Worm (Caenorhabditis elegans) whole organism, L4 larva: ENCODE data around the gene kle-2.
A peak's percentile ranks its signal among the peaks of the same experiment; 100 is the strongest.

ENCODE experiments used
- F37D6.2 ChIP-seq: sonication (generic microtip); optimal IDR thresholded peaks from 2 replicates; lab custom pipeline; 2016; ENCODE audit warnings: mild to moderate bottlenecking, missing genetic modification characterization, missing compliant biosample characterization
- F49E8.2 ChIP-seq: sonication (generic microtip); optimal IDR thresholded peaks from 2 replicates; lab custom pipeline; 2016; ENCODE audit warnings: missing compliant biosample characterization, mild to moderate bottlenecking, missing genetic modification characterization, borderline replicate concordance
- R02D3.7 ChIP-seq: fragments of 150-350 bp; sonication (generic microtip); optimal IDR thresholded peaks from 3 replicates; lab custom pipeline; 2014; ENCODE audit warnings: missing biosample characterization, missing genetic modification characterization
- T20F7.1 ChIP-seq: fragments of 200-800 bp; sonication (Bioruptor generic); optimal IDR thresholded peaks from 2 replicates; lab custom pipeline; 2018; ENCODE audit warnings: mild to moderate bottlenecking, missing genetic modification characterization, missing compliant biosample characterization
- Y48G9A.11 ChIP-seq: fragments of 200-800 bp; sonication (Bioruptor generic); IDR thresholded peaks from 2 replicates; pipeline ENCODE4 v1.3.6; 2022; ENCODE audit warnings: missing genetic modification reagents, missing genetic modification characterization, missing compliant biosample characterization
- ZK337.2 ChIP-seq: fragments of 200-800 bp; sonication (Bioruptor generic); IDR thresholded peaks from 2 replicates; pipeline ENCODE4 v1.3.6; 2022; ENCODE audit warnings: missing genetic modification reagents, missing genetic modification characterization, missing compliant biosample characterization
- aha-1 ChIP-seq: fragments of 150-350 bp; peaks from one replicate; lab custom pipeline; 2014; ENCODE audit warnings: missing biosample characterization, missing genetic modification characterization
- aly-2 ChIP-seq: sonication (generic microtip); optimal IDR thresholded peaks from 2 replicates; lab custom pipeline; 2018; ENCODE audit warnings: missing biosample characterization, missing genetic modification characterization
- arid-1 ChIP-seq: fragments of 200-800 bp; sonication (Bioruptor generic); conservative IDR thresholded peaks from 2 replicates; pipeline ENCODE4 v1.3.6; 2022; ENCODE audit warnings: missing genetic modification reagents, missing genetic modification characterization, missing compliant biosample characterization
- attf-4 ChIP-seq: sonication (generic microtip); optimal IDR thresholded peaks from 3 replicates; lab custom pipeline; 2017; ENCODE audit warnings: missing biosample characterization, missing genetic modification characterization
- ceh-20 ChIP-seq: fragments of 200-800 bp; sonication (Bioruptor generic); IDR thresholded peaks from 2 replicates; pipeline ENCODE4 v1.3.6; 2022; ENCODE audit warnings: missing genetic modification reagents, missing genetic modification characterization, missing compliant biosample characterization
- ceh-28 ChIP-seq: fragments of 150-350 bp; optimal IDR thresholded peaks from 2 replicates; lab custom pipeline; 2014; ENCODE audit warnings: missing biosample characterization, missing genetic modification reagents, missing genetic modification characterization
- ceh-44 ChIP-seq: fragments of 200-800 bp; sonication (Bioruptor generic); IDR thresholded peaks from 2 replicates; pipeline ENCODE4 v1.3.6; 2022; ENCODE audit warnings: missing genetic modification reagents, missing genetic modification characterization, missing compliant biosample characterization
- ceh-82 ChIP-seq: sonication (generic microtip); optimal IDR thresholded peaks from 2 replicates; lab custom pipeline; 2017; ENCODE audit warnings: missing biosample characterization, missing genetic modification characterization
- cey-2 ChIP-seq: sonication (generic microtip); optimal IDR thresholded peaks from 3 replicates; lab custom pipeline; 2017; ENCODE audit warnings: missing genetic modification characterization, mild to moderate bottlenecking, missing compliant biosample characterization, antibody characterized with exemption, borderline replicate concordance; ENCODE audit not compliant: insufficient read depth
- ctbp-1 ChIP-seq: fragments of 200-800 bp; sonication (Bioruptor generic); IDR thresholded peaks from 2 replicates; pipeline ENCODE4 v1.3.6; 2022; ENCODE audit warnings: missing genetic modification reagents, missing genetic modification characterization, missing compliant biosample characterization
- daf-12 ChIP-seq: fragments of 150-350 bp; optimal IDR thresholded peaks from 2 replicates; lab custom pipeline; 2014; ENCODE audit warnings: missing biosample characterization, missing genetic modification reagents, missing genetic modification characterization
- daf-16 ChIP-seq, 3 experiments: sonication (generic microtip); optimal IDR thresholded peaks; 2 replicates each; lab custom pipeline; 2016 to 2017; ENCODE audit warnings: missing genetic modification characterization in 3 of 3, missing genetic modification reagents in 3 of 3, mild to moderate bottlenecking in 2 of 3, missing compliant biosample characterization in 2 of 3, missing biosample characterization in 1 of 3, moderate library complexity in 1 of 3
- dmd-9 ChIP-seq: fragments of 200-800 bp; sonication (Bioruptor generic); IDR thresholded peaks from 2 replicates; pipeline ENCODE4 v1.3.6; 2022; ENCODE audit warnings: missing genetic modification reagents, missing genetic modification characterization, missing compliant biosample characterization
- dve-1 ChIP-seq: sonication (generic microtip); optimal IDR thresholded peaks from 2 replicates; lab custom pipeline; 2017; ENCODE audit warnings: antibody characterized with exemption, mild to moderate bottlenecking, missing genetic modification characterization, missing compliant biosample characterization; ENCODE audit not compliant: insufficient read depth
- egl-27 ChIP-seq: sonication (generic microtip); optimal IDR thresholded peaks from 3 replicates; lab custom pipeline; 2017; ENCODE audit warnings: missing biosample characterization, missing genetic modification reagents, missing genetic modification characterization
- fkh-10 ChIP-seq: fragments of 150-350 bp; optimal IDR thresholded peaks from 2 replicates; lab custom pipeline; 2014; ENCODE audit warnings: missing biosample characterization, missing genetic modification reagents, missing genetic modification characterization
- fos-1 ChIP-seq: fragments of 150-350 bp; optimal IDR thresholded peaks from 2 replicates; lab custom pipeline; 2014; ENCODE audit warnings: missing biosample characterization, missing genetic modification characterization
- gei-8 ChIP-seq: fragments of 200-800 bp; sonication (Bioruptor generic); optimal IDR thresholded peaks from 2 replicates; lab custom pipeline; 2018; ENCODE audit warnings: mild to moderate bottlenecking, missing genetic modification characterization, missing compliant biosample characterization
- hif-1 ChIP-seq, 2 experiments: sonication (generic microtip); optimal IDR thresholded peaks; 2 replicates each; lab custom pipeline; 2016 to 2017; ENCODE audit warnings: missing compliant biosample characterization in 2 of 2, missing genetic modification characterization in 2 of 2, missing genetic modification reagents in 2 of 2, missing genotype in 2 of 2, mild to moderate bottlenecking in 1 of 2
- lim-7 ChIP-seq: fragments of 200-800 bp; sonication (Bioruptor generic); IDR thresholded peaks from 2 replicates; pipeline ENCODE4 v1.3.6; 2022; ENCODE audit warnings: missing genetic modification characterization, missing compliant biosample characterization
- lin-38 ChIP-seq: fragments of 200-800 bp; sonication (Bioruptor generic); IDR thresholded peaks from 2 replicates; pipeline ENCODE4 v1.3.6; 2022; ENCODE audit warnings: missing genetic modification reagents, missing genetic modification characterization, missing compliant biosample characterization
- lsy-2 ChIP-seq, 2 experiments: fragments of 150-350 bp in 1 of 2; sonication (generic microtip) in 1 of 2; optimal IDR thresholded peaks; 2 replicates each; lab custom pipeline; 2014 to 2017; ENCODE audit warnings: missing biosample characterization in 2 of 2, missing genetic modification characterization in 2 of 2
- mdl-1 ChIP-seq, 2 experiments: fragments of 150-350 bp in 1 of 2; sonication (generic microtip) in 1 of 2; optimal IDR thresholded peaks; 2 replicates each; lab custom pipeline; 2014 to 2017; ENCODE audit warnings: missing biosample characterization in 2 of 2, missing genetic modification characterization in 2 of 2
- mes-2 ChIP-seq: sonication (generic microtip); optimal IDR thresholded peaks from 2 replicates; lab custom pipeline; 2016; ENCODE audit warnings: missing genotype, mild to moderate bottlenecking, missing genetic modification characterization, missing compliant biosample characterization; ENCODE audit not compliant: poor library complexity, severe bottlenecking
- mxl-2 ChIP-seq: fragments of 200-800 bp; sonication (Bioruptor generic); conservative IDR thresholded peaks from 2 replicates; pipeline ENCODE4 v1.3.6; 2022; ENCODE audit warnings: missing genetic modification reagents, missing genetic modification characterization, missing compliant biosample characterization
- mxl-3 ChIP-seq: fragments of 200-800 bp; sonication (Bioruptor generic); optimal IDR thresholded peaks from 2 replicates; lab custom pipeline; 2018; ENCODE audit warnings: mild to moderate bottlenecking, missing genetic modification characterization, missing compliant biosample characterization
- nhr-10 ChIP-seq: fragments of 150-350 bp; optimal IDR thresholded peaks from 2 replicates; lab custom pipeline; 2014; ENCODE audit warnings: missing biosample characterization, missing genetic modification characterization
- nhr-237 ChIP-seq: sonication (generic microtip); optimal IDR thresholded peaks from 2 replicates; lab custom pipeline; 2017; ENCODE audit warnings: missing biosample characterization, missing genetic modification characterization
- nhr-25 ChIP-seq: sonication (generic microtip); optimal IDR thresholded peaks from 2 replicates; lab custom pipeline; 2017; ENCODE audit warnings: missing genetic modification characterization, mild to moderate bottlenecking, missing compliant biosample characterization, antibody characterized with exemption, moderate library complexity, borderline replicate concordance; ENCODE audit not compliant: insufficient read depth
- nhr-41 ChIP-seq: fragments of 200-800 bp; sonication (Bioruptor generic); IDR thresholded peaks from 2 replicates; pipeline ENCODE4 v1.3.6; 2022; ENCODE audit warnings: missing genetic modification reagents, missing genetic modification characterization, missing compliant biosample characterization
- nhr-6 ChIP-seq: fragments of 150-350 bp; optimal IDR thresholded peaks from 2 replicates; lab custom pipeline; 2014; ENCODE audit warnings: missing biosample characterization, missing genetic modification characterization
- snpc-1.2 ChIP-seq: fragments of 200-800 bp; sonication (Bioruptor generic); IDR thresholded peaks from 2 replicates; pipeline ENCODE4 v1.3.6; 2022; ENCODE audit warnings: missing genetic modification reagents, missing genetic modification characterization, missing compliant biosample characterization
- spr-1 ChIP-seq: sonication (generic microtip); optimal IDR thresholded peaks from 2 replicates; lab custom pipeline; 2016; ENCODE audit warnings: mild to moderate bottlenecking, missing genetic modification characterization, missing compliant biosample characterization
- spr-3 ChIP-seq: fragments of 200-800 bp; sonication (Bioruptor generic); optimal IDR thresholded peaks from 2 replicates; lab custom pipeline; 2018; ENCODE audit warnings: mild to moderate bottlenecking, missing genetic modification characterization, missing compliant biosample characterization
- tag-97 ChIP-seq: fragments of 200-800 bp; sonication (Bioruptor generic); IDR thresholded peaks from 2 replicates; pipeline ENCODE4 v1.3.6; 2022; ENCODE audit warnings: missing genetic modification characterization, missing compliant biosample characterization
- tra-1 ChIP-seq: fragments of 200-800 bp; sonication (Bioruptor generic); IDR thresholded peaks from 2 replicates; pipeline ENCODE4 v1.3.6; 2022; ENCODE audit warnings: missing genetic modification reagents, missing genetic modification characterization, missing compliant biosample characterization
- unc-130 ChIP-seq: sonication (generic microtip); optimal IDR thresholded peaks from 2 replicates; lab custom pipeline; 2016; ENCODE audit warnings: missing genetic modification reagents, missing genetic modification characterization, missing compliant biosample characterization
- vab-7 ChIP-seq: fragments of 200-800 bp; sonication (Bioruptor generic); IDR thresholded peaks from 2 replicates; pipeline ENCODE4 v1.3.6; 2022; ENCODE audit warnings: missing genetic modification reagents, missing genetic modification characterization, missing compliant biosample characterization
- zag-1 ChIP-seq: fragments of 150-350 bp; optimal IDR thresholded peaks from 2 replicates; lab custom pipeline; 2014; ENCODE audit warnings: missing biosample characterization, missing genetic modification characterization
- zfp-3 ChIP-seq: fragments of 200-800 bp; sonication (Bioruptor generic); conservative IDR thresholded peaks from 2 replicates; pipeline ENCODE4 v1.3.6; 2022; ENCODE audit warnings: missing genetic modification reagents, missing genetic modification characterization, missing compliant biosample characterization
- ztf-11 ChIP-seq: fragments of 150-350 bp; optimal IDR thresholded peaks from 2 replicates; lab custom pipeline; 2014; ENCODE audit warnings: missing biosample characterization, missing genetic modification characterization
- ztf-7 ChIP-seq: fragments of 150-350 bp; optimal IDR thresholded peaks from 2 replicates; lab custom pipeline; 2014; ENCODE audit warnings: missing biosample characterization, missing genetic modification characterization

The kle-2 gene

ce11 chrIII:7977224-7977623 lies 35.7 kb downstream of the kle-2 start (continued):
- TF ChIP-seq gei-8 (no peak), F49E8.2 (tag; lab: Kevin White, UChicago) (no peak), nhr-6 (tag; lab: Kevin White, UChicago) (no peak), lin-38 (peak; percentile 44; the same call in 1 of the 2 replicates), Y48G9A.11 (GFP tag; lab: Robert Waterston, UW) (no peak), T20F7.1 (no peak), ctbp-1 (GFP tag; lab: Robert Waterston, UW) (no peak), nhr-10 (no peak), attf-4 (no peak), ztf-7 (tag; lab: Kevin White, UChicago) (no peak), zfp-3 (peak; percentile 71; the same call in 1 of the 2 replicates), lim-7 (GFP tag; lab: Robert Waterston, UW) (no peak), nhr-237 (no peak), snpc-1.2 (GFP tag; lab: Robert Waterston, UW) (no peak; the same call in 1 of the 2 replicates), nhr-41 (no peak), tra-1 (GFP tag; lab: Robert Waterston, UW) (no peak), arid-1 (GFP tag; lab: Robert Waterston, UW) (no peak), ceh-20 (GFP tag; lab: Robert Waterston, UW) (no peak), mxl-3 (no peak), aly-2 (tag; lab: Kevin White, UChicago) (no peak)
- TF ChIP-seq, all 104 proteins: peak for 22

- TF ChIP-seq ceh-20 (GFP tag; lab: Robert Waterston, UW) = no peak
- no peak for TF ChIP-seq mes-2 (tag; lab: Kevin White, UChicago)
- TF ChIP-seq R02D3.7 = no peak
- TF ChIP-seq zfp-3 = no peak
- no peak for TF ChIP-seq fos-1 (tag; lab: Kevin White, UChicago)
- TF ChIP-seq hif-1 (tag; optimal IDR thresholded peaks at IDR 0.05; lab: Kevin White, UChicago) = no peak
- no peak for TF ChIP-seq ceh-28 (tag; lab: Kevin White, UChicago)
- TF ChIP-seq zag-1 = no peak
- no peak for TF ChIP-seq spr-1
- TF ChIP-seq ceh-82 = no peak
- no peak for TF ChIP-seq ceh-44
- no peak for TF ChIP-seq F37D6.2 (tag; lab: Kevin White, UChicago)
- TF ChIP-seq lim-7 (GFP tag; lab: Robert Waterston, UW) = no peak
- no peak for TF ChIP-seq lsy-2 (tag; optimal IDR thresholded peaks at IDR 0.05; lab: Kevin White, UChicago)
- TF ChIP-seq cey-2 (tag; lab: Kevin White, UChicago) = no peak
- no peak for TF ChIP-seq aly-2 (tag; lab: Kevin White, UChicago)
- TF ChIP-seq spr-3 (GFP tag; lab: Kevin White, UChicago) = no peak
These were observed 36.3 kb downstream of the kle-2 start, which contains the start of gene C06G4.4 for ce11 chrIII:7977777-7978176. C06G4.4 (minus strand) TSS chrIII:7977812.

- TF ChIP-seq aha-1 (peak; percentile 60), attf-4 (no peak), mxl-2 (GFP tag; lab: Robert Waterston, UW) (no peak), daf-12 (tag; lab: Kevin White, UChicago) (no peak), Y48G9A.11 (GFP tag; lab: Robert Waterston, UW) (no peak), egl-27 (tag; lab: Kevin White, UChicago) (no peak), arid-1 (GFP tag; lab: Robert Waterston, UW) (0 out of 2 replicates have a peak, but pooled peaks have one; percentile 13), ZK337.2 (GFP tag; lab: Robert Waterston, UW) (no peak), tag-97 (no peak), dmd-9 (GFP tag; lab: Robert Waterston, UW) (no peak; the same call in 1 of the 2 replicates), nhr-6 (tag; lab: Kevin White, UChicago) (no peak), dve-1 (tag; lab: Kevin White, UChicago) (no peak), unc-130 (no peak), mdl-1 (tag; optimal IDR thresholded peaks at IDR 0.05; lab: Kevin White, UChicago) (no peak), daf-16 (GFP tag; optimal IDR thresholded peaks at IDR 0.05; lab: Kevin White, UChicago) (no peak), daf-16 (tag; optimal IDR thresholded peaks at IDR 0.05; lab: Kevin White, UChicago) (peak; percentile 15), ceh-82 (no peak), fkh-10 (no peak), ztf-11 (tag; lab: Kevin White, UChicago) (no peak), nhr-25 (tag; lab: Kevin White, UChicago) (no peak), vab-7 (GFP tag; lab: Robert Waterston, UW) (0 out of 2 replicates have a peak, but pooled peaks have one; percentile 48), spr-3 (GFP tag; lab: Kevin White, UChicago) (no peak)
These were observed 36.8 kb downstream of the kle-2 start for ce11 chrIII:7978289-7978688.
